Worm (Caenorhabditis elegans): Measurements from ENCODE around the gene clik-1.

The clik-1 gene

ce11 chrV:6796264-6796663 is 27.7 kb upstream of the clik-1 start:
- TF ChIP-seq hlh-6 (tag; optimal IDR thresholded peaks at IDR 0.05) (no peak), C08G9.2 (tag; optimal IDR thresholded peaks at IDR 0.05) (no peak), ref-2 (tag; optimal IDR thresholded peaks at IDR 0.05) (no peak), ceh-18 (tag; optimal IDR thresholded peaks at IDR 0.05) (no peak), ztf-16 (tag; optimal IDR thresholded peaks at IDR 0.05) (no peak), zip-5 (tag; optimal IDR thresholded peaks at IDR 0.05) (no peak), elt-4 (tag; optimal IDR thresholded peaks at IDR 0.05) (no peak), pax-1 (tag; optimal IDR thresholded peaks at IDR 0.05) (no peak), pat-9 (tag; optimal IDR thresholded peaks at IDR 0.05) (no peak), dmd-4 (tag; optimal IDR thresholded peaks at IDR 0.05; ENCODE audit: borderline replicate concordance) (no peak), ceh-48 (tag; optimal IDR thresholded peaks at IDR 0.05) (no peak), hlh-13 (GFP tag; optimal IDR thresholded peaks at IDR 0.05) (no peak), ceh-14 (tag; optimal IDR thresholded peaks at IDR 0.05) (no peak), T23F11.4 (GFP tag; optimal IDR thresholded peaks at IDR 0.05) (no peak), F13H6.1 (tag; optimal IDR thresholded peaks at IDR 0.05) (no peak), hlh-8 (tag; optimal IDR thresholded peaks at IDR 0.05) (no peak), K09A11.1 (tag; optimal IDR thresholded peaks at IDR 0.05; ENCODE audit: insufficient read depth) (no peak), ceh-30 (tag; optimal IDR thresholded peaks at IDR 0.05) (no peak), nfya-1 (tag; optimal IDR thresholded peaks at IDR 0.05) (no peak)

ce11 chrV:6793744-6794239 is 25.3 kb upstream of the clik-1 start, which contains the start of gene ZC404.1:
Gene ZC404.1 (plus strand): TSS chrV:6794189.
- TF ChIP-seq ceh-31 (tag; optimal IDR thresholded peaks at IDR 0.05) (peak; percentile 8), Y22D7AL.16 (tag; optimal IDR thresholded peaks at IDR 0.05) (no peak)

- TF ChIP-seq pha-2 (tag; optimal IDR thresholded peaks at IDR 0.05), result no peak
- no peak for TF ChIP-seq lim-6 (tag; optimal IDR thresholded peaks at IDR 0.05)
- no peak for TF ChIP-seq ceh-34 (tag; optimal IDR thresholded peaks at IDR 0.05)
- TF ChIP-seq hlh-15 (tag; optimal IDR thresholded peaks at IDR 0.05), result no peak
- no peak for TF ChIP-seq hlh-13 (GFP tag; optimal IDR thresholded peaks at IDR 0.05)
- TF ChIP-seq ceh-2 (tag; optimal IDR thresholded peaks at IDR 0.05), result no peak
- TF ChIP-seq nfya-1 (tag; optimal IDR thresholded peaks at IDR 0.05), result no peak
- TF ChIP-seq hlh-30 (tag; optimal IDR thresholded peaks at IDR 0.05; ENCODE audit: insufficient read depth), result no peak
- TF ChIP-seq ttx-3 (tag; optimal IDR thresholded peaks at IDR 0.05), result no peak
- no peak for TF ChIP-seq ceh-6 (GFP tag; optimal IDR thresholded peaks at IDR 0.05)
- no peak for TF ChIP-seq ceh-45 (GFP tag; IDR thresholded peaks at IDR 0.05)
- TF ChIP-seq C38D4.7 (GFP tag; optimal IDR thresholded peaks at IDR 0.05), result no peak
- no peak for TF ChIP-seq sox-2 (GFP tag; IDR thresholded peaks at IDR 0.05)
- no peak for TF ChIP-seq fkh-10 (GFP tag; optimal IDR thresholded peaks at IDR 0.05)
- no peak for TF ChIP-seq ets-4 (tag; optimal IDR thresholded peaks at IDR 0.05)
- TF ChIP-seq gmeb-2 (tag; optimal IDR thresholded peaks at IDR 0.05), result no peak
These were observed 24.4 kb upstream of the clik-1 start for ce11 chrV:6792973-6793372.

- no peak for TF ChIP-seq ztf-16 (tag; optimal IDR thresholded peaks at IDR 0.05)
- no peak for TF ChIP-seq F13H6.1 (tag; optimal IDR thresholded peaks at IDR 0.05)
- TF ChIP-seq zip-5 (tag; optimal IDR thresholded peaks at IDR 0.05), result no peak
- TF ChIP-seq syd-9 (tag; optimal IDR thresholded peaks at IDR 0.05), result no peak
- no peak for TF ChIP-seq dmd-4 (tag; optimal IDR thresholded peaks at IDR 0.05; ENCODE audit: borderline replicate concordance)
- TF ChIP-seq ceh-2 (tag; optimal IDR thresholded peaks at IDR 0.05), result no peak
- TF ChIP-seq T23F11.4 (GFP tag; optimal IDR thresholded peaks at IDR 0.05), result no peak
- TF ChIP-seq eyg-1 (tag; optimal IDR thresholded peaks at IDR 0.05), result no peak
- no peak for TF ChIP-seq pha-2 (tag; optimal IDR thresholded peaks at IDR 0.05)
- TF ChIP-seq lin-11 (tag; optimal IDR thresholded peaks at IDR 0.05), result no peak
- no peak for TF ChIP-seq mec-3 (tag; optimal IDR thresholded peaks at IDR 0.05; ENCODE audit: borderline replicate concordance)
- no peak for TF ChIP-seq ceh-18 (tag; optimal IDR thresholded peaks at IDR 0.05)
- TF ChIP-seq che-1 (tag; optimal IDR thresholded peaks at IDR 0.05), result no peak
- TF ChIP-seq pax-1 (tag; optimal IDR thresholded peaks at IDR 0.05), result no peak
- TF ChIP-seq ceh-9 (tag; optimal IDR thresholded peaks at IDR 0.05), result no peak
- no peak for TF ChIP-seq ceh-31 (tag; optimal IDR thresholded peaks at IDR 0.05)
- no peak for TF ChIP-seq tbx-2 (tag; optimal IDR thresholded peaks at IDR 0.05)
- TF ChIP-seq lim-6 (tag; optimal IDR thresholded peaks at IDR 0.05), result no peak
- TF ChIP-seq Y22D7AL.16 (tag; optimal IDR thresholded peaks at IDR 0.05), result no peak
These were observed 24.0 kb upstream of the clik-1 start, which contains the start of gene gck-2 for ce11 chrV:6792565-6792964. Gene gck-2 (minus strand): TSS chrV:6792665.
